Worm (Caenorhabditis elegans) whole organism, L1 larva: Measurements from ENCODE around the gene ZC395.5.

Experiments used
- C04F5.9 ChIP-seq: sonication (generic microtip); optimal IDR thresholded peaks from 2 replicates; lab custom pipeline; 2016; ENCODE audit warnings: missing genetic modification characterization, missing compliant biosample characterization
- C34B4.2 ChIP-seq: sonication (generic microtip); optimal IDR thresholded peaks from 2 replicates; lab custom pipeline; 2017; ENCODE audit warnings: mild to moderate bottlenecking, missing genetic modification characterization, missing compliant biosample characterization
- Y116A8C.19 ChIP-seq: sonication (generic microtip); optimal IDR thresholded peaks from 2 replicates; lab custom pipeline; 2016; ENCODE audit warnings: missing compliant biosample characterization, missing genetic modification characterization, borderline replicate concordance
- aha-1 ChIP-seq: fragments of 150-350 bp; optimal IDR thresholded peaks from 2 replicates; lab custom pipeline; 2014; ENCODE audit warnings: missing biosample characterization, missing genetic modification characterization
- ama-1 ChIP-seq: fragments of 150-350 bp; optimal IDR thresholded peaks from 2 replicates; lab custom pipeline; 2014
- ceh-63 ChIP-seq: fragments of 200-800 bp; sonication (Bioruptor generic); optimal IDR thresholded peaks from 2 replicates; lab custom pipeline; 2018; ENCODE audit warnings: mild to moderate bottlenecking, missing genetic modification characterization, missing compliant biosample characterization
- ceh-8 ChIP-seq: fragments of 200-800 bp; sonication (Bioruptor generic); optimal IDR thresholded peaks from 2 replicates; lab custom pipeline; 2018; ENCODE audit warnings: mild to moderate bottlenecking, missing genetic modification characterization, moderate library complexity, missing compliant biosample characterization
- ceh-82 ChIP-seq, 3 experiments: fragments of 150-350 bp in 1 of 3; sonication (generic microtip) in 2 of 3; optimal IDR thresholded peaks; 2 replicates each; lab custom pipeline; 2014 to 2017; ENCODE audit warnings: missing biosample characterization in 3 of 3, missing genetic modification characterization in 3 of 3
- ceh-88 ChIP-seq: fragments of 200-800 bp; sonication (Bioruptor generic); IDR thresholded peaks from 2 replicates; pipeline ENCODE4 v1.3.6; 2022; ENCODE audit warnings: missing genetic modification characterization, missing compliant biosample characterization
- ces-1 ChIP-seq: fragments of 150-350 bp; optimal IDR thresholded peaks from 2 replicates; lab custom pipeline; 2014; ENCODE audit warnings: missing biosample characterization, missing genetic modification reagents, missing genetic modification characterization
- dsc-1 ChIP-seq: sonication (generic microtip); optimal IDR thresholded peaks from 2 replicates; lab custom pipeline; 2016; ENCODE audit warnings: mild to moderate bottlenecking, missing genetic modification characterization, missing compliant biosample characterization
- efl-1 ChIP-seq, 4 experiments: fragments of 150-350 bp; optimal IDR thresholded peaks in 3 of 4; peaks in 1 of 4; 1 replicate in 1 of 4; 2 replicates in 3 of 4; lab custom pipeline; 2014; ENCODE audit warnings: missing biosample characterization in 2 of 4, missing genetic modification characterization in 2 of 4, missing genetic modification reagents in 2 of 4
- elt-3 ChIP-seq, 6 experiments: fragments of 150-350 bp in 1 of 6; sonication (generic microtip); optimal IDR thresholded peaks; 2 replicates each; lab custom pipeline; 2017 to 2018; ENCODE audit warnings: missing biosample characterization in 6 of 6, missing genetic modification characterization in 6 of 6, inconsistent platforms in 1 of 6
- ets-5 ChIP-seq: fragments of 200-800 bp; sonication (Bioruptor generic); IDR thresholded peaks from 2 replicates; pipeline ENCODE4 v1.3.6; 2022; ENCODE audit warnings: missing genetic modification characterization, missing compliant biosample characterization
- grh-1 ChIP-seq: fragments of 200-800 bp; sonication (Bioruptor generic); IDR thresholded peaks from 2 replicates; pipeline ENCODE4 v1.3.6; 2022; ENCODE audit warnings: missing genetic modification reagents, missing genetic modification characterization, missing compliant biosample characterization
- hpl-2 ChIP-seq: fragments of 150-350 bp; optimal IDR thresholded peaks from 2 replicates; lab custom pipeline; 2014; ENCODE audit warnings: missing biosample characterization, missing genetic modification reagents, missing genetic modification characterization
- irx-1 ChIP-seq: sonication (generic microtip); optimal IDR thresholded peaks from 2 replicates; lab custom pipeline; 2016; ENCODE audit warnings: missing genetic modification characterization, missing compliant biosample characterization
- lin-13 ChIP-seq: fragments of 150-350 bp; optimal IDR thresholded peaks from 2 replicates; lab custom pipeline; 2014; ENCODE audit warnings: missing biosample characterization, missing genetic modification reagents, missing genetic modification characterization
- lin-35 ChIP-seq, 2 experiments: fragments of 150-350 bp; optimal IDR thresholded peaks; 2 replicates each; lab custom pipeline; 2014; ENCODE audit warnings: missing biosample characterization in 2 of 2, missing genetic modification characterization in 2 of 2, missing genetic modification reagents in 2 of 2
- lir-3 ChIP-seq: sonication (generic microtip); optimal IDR thresholded peaks from 2 replicates; lab custom pipeline; 2016; ENCODE audit warnings: mild to moderate bottlenecking, missing genetic modification characterization, moderate library complexity, missing compliant biosample characterization; ENCODE audit not compliant: poor library complexity
- lsy-2 ChIP-seq, 2 experiments: fragments of 150-350 bp; optimal IDR thresholded peaks; 2 replicates each; lab custom pipeline; 2014; ENCODE audit warnings: missing biosample characterization in 2 of 2, missing genetic modification characterization in 2 of 2
- mab-9 ChIP-seq: fragments of 200-800 bp; sonication (Bioruptor generic); IDR thresholded peaks from 2 replicates; pipeline ENCODE4 v1.3.6; 2022; ENCODE audit warnings: missing genetic modification reagents, missing genetic modification characterization, missing compliant biosample characterization
- mdl-1 ChIP-seq, 2 experiments: fragments of 150-350 bp; optimal IDR thresholded peaks; 2 replicates each; lab custom pipeline; 2014 to 2017; ENCODE audit warnings: missing biosample characterization in 2 of 2, missing genetic modification characterization in 2 of 2, inconsistent platforms in 1 of 2
- mep-1 ChIP-seq: fragments of 150-350 bp; optimal IDR thresholded peaks from 2 replicates; lab custom pipeline; 2014; ENCODE audit warnings: missing biosample characterization, missing genetic modification characterization
- nhr-19 ChIP-seq: fragments of 200-800 bp; sonication (Bioruptor generic); conservative IDR thresholded peaks from 2 replicates; pipeline ENCODE4 v1.3.6; 2022; ENCODE audit warnings: missing genetic modification characterization, missing compliant biosample characterization
- nhr-20 ChIP-seq: sonication (generic microtip); optimal IDR thresholded peaks from 2 replicates; lab custom pipeline; 2016; ENCODE audit warnings: mild to moderate bottlenecking, missing genetic modification characterization, missing compliant biosample characterization
- nhr-237 ChIP-seq: fragments of 150-350 bp; optimal IDR thresholded peaks from 2 replicates; lab custom pipeline; 2014; ENCODE audit warnings: missing biosample characterization, missing genetic modification characterization
- nhr-28 ChIP-seq: fragments of 150-350 bp; optimal IDR thresholded peaks from 2 replicates; lab custom pipeline; 2014; ENCODE audit warnings: missing biosample characterization, missing genetic modification characterization
- nhr-47 ChIP-seq: sonication (generic microtip); optimal IDR thresholded peaks from 2 replicates; lab custom pipeline; 2016; ENCODE audit warnings: mild to moderate bottlenecking, missing genetic modification characterization, moderate library complexity, missing compliant biosample characterization
- nhr-77 ChIP-seq: fragments of 150-350 bp; optimal IDR thresholded peaks from 2 replicates; lab custom pipeline; 2014; ENCODE audit warnings: missing biosample characterization, missing genetic modification characterization
- nhr-90 ChIP-seq: sonication (generic microtip); optimal IDR thresholded peaks from 2 replicates; lab custom pipeline; 2016; ENCODE audit warnings: mild to moderate bottlenecking, missing genetic modification characterization, missing compliant biosample characterization; ENCODE audit not compliant: poor library complexity
- pax-3 ChIP-seq: fragments of 200-800 bp; sonication (Bioruptor generic); optimal IDR thresholded peaks from 2 replicates; lab custom pipeline; 2018; ENCODE audit warnings: mild to moderate bottlenecking, missing genetic modification characterization, moderate library complexity, missing compliant biosample characterization
- snu-23 ChIP-seq: sonication (generic microtip); optimal IDR thresholded peaks from 2 replicates; lab custom pipeline; 2016; ENCODE audit warnings: missing genetic modification characterization, missing compliant biosample characterization
- sptf-1 ChIP-seq: fragments of 150-350 bp; optimal IDR thresholded peaks from 2 replicates; lab custom pipeline; 2014; ENCODE audit warnings: missing biosample characterization, missing genetic modification characterization
- sup-37 ChIP-seq: fragments of 200-800 bp; sonication (Bioruptor generic); optimal IDR thresholded peaks from 2 replicates; lab custom pipeline; 2018; ENCODE audit warnings: mild to moderate bottlenecking, missing genetic modification characterization, missing compliant biosample characterization
- swsn-7 ChIP-seq: sonication (generic microtip); optimal IDR thresholded peaks from 2 replicates; lab custom pipeline; 2016; ENCODE audit warnings: missing genetic modification characterization, missing compliant biosample characterization
- tbx-2 ChIP-seq: sonication (generic microtip); optimal IDR thresholded peaks from 2 replicates; lab custom pipeline; 2016; ENCODE audit warnings: missing genetic modification characterization, missing compliant biosample characterization
- unc-62 ChIP-seq: fragments of 150-350 bp; optimal IDR thresholded peaks from 2 replicates; lab custom pipeline; 2014; ENCODE audit warnings: missing biosample characterization, missing genetic modification reagents, missing genetic modification characterization
- unc-98 ChIP-seq: fragments of 200-800 bp; sonication (Bioruptor generic); IDR thresholded peaks from 2 replicates; pipeline ENCODE4 v1.3.6; 2022; ENCODE audit warnings: missing genetic modification characterization, missing compliant biosample characterization
- xbp-1 ChIP-seq: sonication (generic microtip); optimal IDR thresholded peaks from 2 replicates; lab custom pipeline; 2016; ENCODE audit warnings: missing genetic modification characterization, missing compliant biosample characterization
- ztf-11 ChIP-seq, 2 experiments: sonication (generic microtip); optimal IDR thresholded peaks; 2 replicates each; lab custom pipeline; 2016 to 2017; ENCODE audit warnings: missing genetic modification characterization in 2 of 2, missing biosample characterization in 1 of 2, missing compliant biosample characterization in 1 of 2

The ZC395.5 gene

DNA sequence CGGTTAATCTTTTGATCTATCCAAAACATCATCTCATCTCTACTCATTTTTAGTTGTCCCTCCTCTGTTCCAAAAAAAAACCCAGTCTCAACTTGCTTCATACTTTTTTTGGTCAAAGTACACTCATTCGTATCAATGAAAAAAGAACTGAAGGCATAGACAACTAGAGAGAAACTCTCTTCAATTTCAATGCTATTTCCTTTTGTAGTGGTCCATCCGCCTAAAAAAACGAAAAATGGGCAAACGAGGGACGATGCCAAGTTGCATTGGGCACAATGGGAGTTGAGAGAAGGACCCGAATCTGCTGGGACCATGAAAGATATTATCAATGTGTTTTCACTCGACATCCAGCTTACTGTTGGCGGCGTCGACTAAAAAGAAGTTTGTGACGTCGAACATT, 12.6 kb downstream of the ZC395.5 start (continued):
- TF ChIP-seq efl-1 (optimal IDR thresholded peaks at IDR 0.05; lab: Kevin White, UChicago) (peak; percentile 38 to 61), efl-1 (GFP tag; optimal IDR thresholded peaks at IDR 0.05 in 1 of 2; lab: Kevin White, UChicago) (peak in 1 of 2 experiments; percentile 92), sptf-1 (no peak), nhr-90 (tag; lab: Kevin White, UChicago) (no peak), unc-98 (GFP tag; lab: Robert Waterston, UW) (no peak), nhr-77 (tag; lab: Kevin White, UChicago) (no peak), aha-1 (no peak), snu-23 (GFP tag; lab: Kevin White, UChicago) (peak; percentile 31), ama-1 (no peak), sup-37 (GFP tag; lab: Kevin White, UChicago) (no peak), nhr-19 (peak; percentile 59), swsn-7 (tag; lab: Kevin White, UChicago) (peak; percentile 0), dsc-1 (tag; lab: Kevin White, UChicago) (no peak), lin-13 (GFP tag; lab: Kevin White, UChicago) (no peak), ceh-88 (GFP tag; lab: Robert Waterston, UW) (no peak), nhr-237 (no peak), Y116A8C.19 (tag; lab: Kevin White, UChicago) (no peak), nhr-28 (tag; lab: Kevin White, UChicago) (no peak), tbx-2 (peak; percentile 5), ceh-63 (GFP tag; lab: Kevin White, UChicago) (no peak), lsy-2 (tag; optimal IDR thresholded peaks at IDR 0.05; lab: Kevin White, UChicago) (peak in 1 of 2 experiments; percentile 35), lin-35 (GFP tag; optimal IDR thresholded peaks at IDR 0.05; lab: Kevin White, UChicago) (peak in 1 of 2 experiments; percentile 26), nhr-47 (tag; lab: Kevin White, UChicago) (no peak), mdl-1 (tag; optimal IDR thresholded peaks at IDR 0.05; lab: Kevin White, UChicago) (no peak)

DNA sequence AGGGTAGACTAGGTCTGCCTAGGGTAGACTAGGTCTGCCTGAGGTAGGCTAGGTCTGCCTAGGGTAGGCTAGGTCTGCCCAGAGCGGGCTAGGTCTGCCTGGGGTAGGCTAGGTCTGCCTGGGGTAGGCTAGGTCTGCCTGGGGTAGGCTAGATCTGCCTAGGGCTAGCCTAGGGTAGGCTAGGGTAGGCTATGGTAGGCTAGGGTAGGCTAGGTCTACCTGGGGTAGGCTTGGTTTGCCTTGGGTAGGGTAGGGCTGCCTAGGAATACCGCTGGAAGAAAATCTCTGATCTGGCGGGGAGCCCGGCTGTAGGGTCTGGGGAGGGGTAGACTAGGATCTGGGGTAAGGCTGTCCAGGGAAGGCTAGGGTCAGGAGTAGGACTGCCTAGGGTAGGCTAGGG, 17.8 kb downstream of the ZC395.5 start:
- TF ChIP-seq Y116A8C.19 (tag; lab: Kevin White, UChicago): no peak
- no peak for TF ChIP-seq sup-37 (GFP tag; lab: Kevin White, UChicago)
- no peak for TF ChIP-seq ceh-63 (GFP tag; lab: Kevin White, UChicago)
- TF ChIP-seq lir-3 (tag; lab: Kevin White, UChicago): no peak
- TF ChIP-seq elt-3 (tag; optimal IDR thresholded peaks at IDR 0.05; lab: Kevin White, UChicago): no peak
- no peak for TF ChIP-seq mep-1 (tag; lab: Kevin White, UChicago)
- TF ChIP-seq ztf-11 (tag; optimal IDR thresholded peaks at IDR 0.05; lab: Kevin White, UChicago): no peak
- TF ChIP-seq nhr-77 (tag; lab: Kevin White, UChicago): no peak
- TF ChIP-seq nhr-20: no peak
- no peak for TF ChIP-seq ceh-88 (GFP tag; lab: Robert Waterston, UW)

DNA sequence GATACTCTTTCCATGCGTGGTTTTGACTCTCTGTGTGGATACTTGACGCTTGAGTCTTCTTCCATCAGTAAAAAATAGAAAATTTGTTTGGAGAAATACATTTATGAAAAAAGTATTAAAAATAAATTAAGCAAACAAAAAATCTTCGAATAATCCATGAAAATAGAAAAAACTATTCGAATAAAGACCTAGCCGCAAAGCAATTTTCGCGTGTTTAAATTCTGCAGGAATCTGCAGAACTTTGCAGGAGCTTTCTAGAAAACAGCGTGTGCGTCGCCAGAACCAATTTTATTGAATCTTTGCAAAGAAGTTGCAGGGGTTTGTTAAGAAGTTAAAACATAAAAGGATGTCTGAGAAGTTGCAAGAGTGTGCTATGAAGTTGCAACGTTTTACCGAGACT, 18.6 kb downstream of the ZC395.5 start, which contains the start of gene ZC395.11:
ZC395.11 (minus strand) TSS at position 101 of the 400 bp plus-strand sequence.
- no peak for TF ChIP-seq xbp-1
- no peak for TF ChIP-seq mab-9
- TF ChIP-seq ceh-8 (GFP tag; lab: Kevin White, UChicago): no peak

DNA sequence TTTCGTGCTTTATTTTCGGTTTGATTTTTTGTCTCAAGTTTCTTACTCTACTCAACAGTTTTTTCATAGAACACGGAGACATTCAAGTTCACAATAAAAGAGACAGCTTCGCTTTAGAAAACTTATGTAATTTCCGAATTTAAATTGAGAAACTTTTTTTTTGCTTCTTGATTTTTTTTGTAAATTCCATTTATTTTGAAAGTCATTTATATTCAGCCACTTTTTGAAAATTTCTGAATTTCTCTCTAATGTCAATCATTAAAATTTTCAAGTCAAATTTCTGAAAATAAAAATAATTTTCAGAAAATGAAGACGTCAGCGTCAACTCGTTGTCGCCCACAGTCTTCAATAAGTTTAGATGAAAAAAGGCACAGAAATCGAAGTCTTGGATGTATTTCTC, 20.2 kb downstream of the ZC395.5 start, which contains the start of gene T15B12.1:
T15B12.1 (plus strand) TSS at position 301 of the 400 bp plus-strand sequence.
- no peak for TF ChIP-seq nhr-90 (tag; lab: Kevin White, UChicago)
- no peak for TF ChIP-seq ceh-82 (tag; optimal IDR thresholded peaks at IDR 0.05; lab: Kevin White, UChicago)
- no peak for TF ChIP-seq C04F5.9 (tag; lab: Kevin White, UChicago)
- TF ChIP-seq irx-1: no peak
- no peak for TF ChIP-seq ets-5 (GFP tag; lab: Robert Waterston, UW)
- TF ChIP-seq ama-1: no peak
- no peak for TF ChIP-seq unc-98 (GFP tag; lab: Robert Waterston, UW)
- TF ChIP-seq C34B4.2: no peak
- TF ChIP-seq ceh-63 (GFP tag; lab: Kevin White, UChicago): no peak
- no peak for TF ChIP-seq grh-1 (GFP tag; lab: Robert Waterston, UW)
- no peak for TF ChIP-seq nhr-28 (tag; lab: Kevin White, UChicago)
- no peak for TF ChIP-seq ces-1 (GFP tag; lab: Kevin White, UChicago)
- TF ChIP-seq nhr-77 (tag; lab: Kevin White, UChicago): no peak
- no peak for TF ChIP-seq efl-1 (optimal IDR thresholded peaks at IDR 0.05; lab: Kevin White, UChicago)
- no peak for TF ChIP-seq efl-1 (GFP tag; optimal IDR thresholded peaks at IDR 0.05 in 1 of 2; lab: Kevin White, UChicago)
- no peak for TF ChIP-seq pax-3
- no peak for TF ChIP-seq unc-62 (GFP tag; lab: Kevin White, UChicago)
- no peak for TF ChIP-seq hpl-2 (GFP tag; lab: Kevin White, UChicago)
